Worm (Caenorhabditis elegans) whole organism, L4 larva: Measurements from ENCODE around the gene gpc-1.

ENCODE experiments used
- D1046.2 ChIP-seq: fragments of 200-800 bp; sonication (Bioruptor generic); IDR thresholded peaks from 2 replicates; pipeline ENCODE4 v1.3.6; 2022; ENCODE audit warnings: missing genetic modification characterization, missing compliant biosample characterization
- F26F4.8 ChIP-seq: fragments of 200-800 bp; sonication (Bioruptor generic); conservative IDR thresholded peaks from 2 replicates; pipeline ENCODE4 v1.3.6; 2022; ENCODE audit warnings: missing genetic modification characterization, missing compliant biosample characterization
- F44E2.7 ChIP-seq: fragments of 200-800 bp; sonication (Bioruptor generic); IDR thresholded peaks from 2 replicates; pipeline ENCODE4 v2.1.2; 2022; ENCODE audit warnings: missing genetic modification characterization, missing compliant biosample characterization
- R02D3.7 ChIP-seq: fragments of 150-350 bp; sonication (generic microtip); optimal IDR thresholded peaks from 3 replicates; lab custom pipeline; 2014; ENCODE audit warnings: missing biosample characterization, missing genetic modification characterization
- T20F7.1 ChIP-seq: fragments of 200-800 bp; sonication (Bioruptor generic); optimal IDR thresholded peaks from 2 replicates; lab custom pipeline; 2018; ENCODE audit warnings: mild to moderate bottlenecking, missing genetic modification characterization, missing compliant biosample characterization
- Y105C5A.15 ChIP-seq: fragments of 200-800 bp; sonication (Bioruptor generic); IDR thresholded peaks from 2 replicates; pipeline ENCODE4 v1.3.6; 2022; ENCODE audit warnings: missing genetic modification characterization, missing compliant biosample characterization
- Y5F2A.4 ChIP-seq: fragments of 200-800 bp; sonication (Bioruptor generic); optimal IDR thresholded peaks from 2 replicates; lab custom pipeline; 2018; ENCODE audit warnings: mild to moderate bottlenecking, missing genetic modification characterization, missing compliant biosample characterization
- Y75B8A.6 ChIP-seq: fragments of 200-800 bp; sonication (Bioruptor generic); IDR thresholded peaks from 2 replicates; pipeline ENCODE4 v1.3.6; 2022; ENCODE audit warnings: missing genetic modification reagents, missing genetic modification characterization, missing compliant biosample characterization
- ZK337.2 ChIP-seq: fragments of 200-800 bp; sonication (Bioruptor generic); IDR thresholded peaks from 2 replicates; pipeline ENCODE4 v1.3.6; 2022; ENCODE audit warnings: missing genetic modification reagents, missing genetic modification characterization, missing compliant biosample characterization
- ZK546.5 ChIP-seq, 2 experiments: sonication (generic microtip); optimal IDR thresholded peaks; 2 replicates each; lab custom pipeline; 2017; ENCODE audit warnings: missing biosample characterization in 2 of 2, missing genetic modification characterization in 2 of 2
- aha-1 ChIP-seq: fragments of 150-350 bp; peaks from one replicate; lab custom pipeline; 2014; ENCODE audit warnings: missing biosample characterization, missing genetic modification characterization
- ceh-28 ChIP-seq: fragments of 150-350 bp; optimal IDR thresholded peaks from 2 replicates; lab custom pipeline; 2014; ENCODE audit warnings: missing biosample characterization, missing genetic modification reagents, missing genetic modification characterization
- ceh-62 ChIP-seq: sonication (generic microtip); optimal IDR thresholded peaks from 2 replicates; lab custom pipeline; 2017; ENCODE audit warnings: missing biosample characterization, missing genetic modification characterization
- ceh-82 ChIP-seq: sonication (generic microtip); optimal IDR thresholded peaks from 2 replicates; lab custom pipeline; 2017; ENCODE audit warnings: missing biosample characterization, missing genetic modification characterization
- ces-1 ChIP-seq: fragments of 150-350 bp; sonication (generic microtip); optimal IDR thresholded peaks from 4 replicates; lab custom pipeline; 2014; ENCODE audit warnings: missing biosample characterization, missing genetic modification reagents, missing genetic modification characterization
- ctbp-1 ChIP-seq: fragments of 200-800 bp; sonication (Bioruptor generic); IDR thresholded peaks from 2 replicates; pipeline ENCODE4 v1.3.6; 2022; ENCODE audit warnings: missing genetic modification reagents, missing genetic modification characterization, missing compliant biosample characterization
- daf-19 ChIP-seq: fragments of 200-800 bp; sonication (Bioruptor generic); conservative IDR thresholded peaks from 2 replicates; pipeline ENCODE4 v1.3.6; 2022; ENCODE audit warnings: missing genetic modification characterization, missing compliant biosample characterization
- dmd-9 ChIP-seq: fragments of 200-800 bp; sonication (Bioruptor generic); IDR thresholded peaks from 2 replicates; pipeline ENCODE4 v1.3.6; 2022; ENCODE audit warnings: missing genetic modification reagents, missing genetic modification characterization, missing compliant biosample characterization
- egl-43 ChIP-seq: fragments of 200-800 bp; sonication (Bioruptor generic); IDR thresholded peaks from 2 replicates; pipeline ENCODE4 v1.3.6; 2022; ENCODE audit warnings: missing genetic modification reagents, missing genetic modification characterization, missing compliant biosample characterization
- fos-1 ChIP-seq: fragments of 150-350 bp; optimal IDR thresholded peaks from 2 replicates; lab custom pipeline; 2014; ENCODE audit warnings: missing biosample characterization, missing genetic modification characterization
- gei-8 ChIP-seq: fragments of 200-800 bp; sonication (Bioruptor generic); optimal IDR thresholded peaks from 2 replicates; lab custom pipeline; 2018; ENCODE audit warnings: mild to moderate bottlenecking, missing genetic modification characterization, missing compliant biosample characterization
- hif-1 ChIP-seq, 2 experiments: sonication (generic microtip); optimal IDR thresholded peaks; 2 replicates each; lab custom pipeline; 2016 to 2017; ENCODE audit warnings: missing compliant biosample characterization in 2 of 2, missing genetic modification characterization in 2 of 2, missing genetic modification reagents in 2 of 2, missing genotype in 2 of 2, mild to moderate bottlenecking in 1 of 2
- hlh-11 ChIP-seq: fragments of 200-800 bp; sonication (Bioruptor generic); optimal IDR thresholded peaks from 2 replicates; lab custom pipeline; 2018; ENCODE audit warnings: mild to moderate bottlenecking, missing genetic modification characterization, missing compliant biosample characterization
- hlh-30 ChIP-seq: sonication (generic microtip); optimal IDR thresholded peaks from 2 replicates; lab custom pipeline; 2017; ENCODE audit warnings: antibody characterized with exemption, mild to moderate bottlenecking, missing genetic modification characterization, missing compliant biosample characterization; ENCODE audit not compliant: insufficient read depth
- lin-13 ChIP-seq: fragments of 150-350 bp; optimal IDR thresholded peaks from 2 replicates; lab custom pipeline; 2014; ENCODE audit warnings: missing biosample characterization, missing genetic modification reagents, missing genetic modification characterization
- lin-15B ChIP-seq: fragments of 150-350 bp; sonication (generic microtip); optimal IDR thresholded peaks from 3 replicates; lab custom pipeline; 2014; ENCODE audit warnings: missing biosample characterization, missing genetic modification characterization
- lsy-2 ChIP-seq, 2 experiments: fragments of 150-350 bp in 1 of 2; sonication (generic microtip) in 1 of 2; optimal IDR thresholded peaks; 2 replicates each; lab custom pipeline; 2014 to 2017; ENCODE audit warnings: missing biosample characterization in 2 of 2, missing genetic modification characterization in 2 of 2
- madf-5 ChIP-seq, 2 experiments: fragments of 200-800 bp; sonication (Bioruptor generic); IDR thresholded peaks; 2 replicates each; pipeline ENCODE4 v1.3.6; 2022; ENCODE audit warnings: missing compliant biosample characterization in 2 of 2, missing genetic modification characterization in 2 of 2
- mdt-29 ChIP-seq: fragments of 200-800 bp; sonication (Bioruptor generic); IDR thresholded peaks from 2 replicates; pipeline ENCODE4 v1.3.6; 2022; ENCODE audit warnings: missing genetic modification reagents, missing genetic modification characterization, missing compliant biosample characterization
- mxl-3 ChIP-seq: fragments of 200-800 bp; sonication (Bioruptor generic); optimal IDR thresholded peaks from 2 replicates; lab custom pipeline; 2018; ENCODE audit warnings: mild to moderate bottlenecking, missing genetic modification characterization, missing compliant biosample characterization
- nhr-10 ChIP-seq: fragments of 150-350 bp; optimal IDR thresholded peaks from 2 replicates; lab custom pipeline; 2014; ENCODE audit warnings: missing biosample characterization, missing genetic modification characterization
- nhr-25 ChIP-seq: sonication (generic microtip); optimal IDR thresholded peaks from 2 replicates; lab custom pipeline; 2017; ENCODE audit warnings: missing genetic modification characterization, mild to moderate bottlenecking, missing compliant biosample characterization, antibody characterized with exemption, moderate library complexity, borderline replicate concordance; ENCODE audit not compliant: insufficient read depth
- nhr-41 ChIP-seq: fragments of 200-800 bp; sonication (Bioruptor generic); IDR thresholded peaks from 2 replicates; pipeline ENCODE4 v1.3.6; 2022; ENCODE audit warnings: missing genetic modification reagents, missing genetic modification characterization, missing compliant biosample characterization
- nhr-77 ChIP-seq: fragments of 150-350 bp; optimal IDR thresholded peaks from 2 replicates; lab custom pipeline; 2014; ENCODE audit warnings: missing biosample characterization, missing genetic modification characterization
- pha-4 ChIP-seq, 2 experiments: fragments of 150-350 bp in 1 of 2; fragments of 200-800 bp in 1 of 2; sonication (Bioruptor generic) in 1 of 2; IDR thresholded peaks in 1 of 2; optimal IDR thresholded peaks in 1 of 2; 2 replicates each; pipeline versions ENCODE4 v1.3.6 to Lab custom; 2014 to 2022; ENCODE audit warnings: missing genetic modification characterization in 2 of 2, missing genetic modification reagents in 2 of 2, missing biosample characterization in 1 of 2, missing compliant biosample characterization in 1 of 2
- saeg-2 ChIP-seq: fragments of 200-800 bp; sonication (Bioruptor generic); IDR thresholded peaks from 2 replicates; pipeline ENCODE4 v1.3.6; 2022; ENCODE audit warnings: missing genetic modification reagents, missing genetic modification characterization, missing compliant biosample characterization
- set-16 ChIP-seq: fragments of 200-800 bp; sonication (Bioruptor generic); IDR thresholded peaks from 2 replicates; pipeline ENCODE4 v1.3.6; 2022; ENCODE audit warnings: missing genetic modification reagents, missing genetic modification characterization, missing compliant biosample characterization
- skn-1 ChIP-seq: fragments of 150-350 bp; optimal IDR thresholded peaks from 2 replicates; lab custom pipeline; 2014; ENCODE audit warnings: missing biosample characterization, missing genetic modification characterization
- snpc-1.2 ChIP-seq: fragments of 200-800 bp; sonication (Bioruptor generic); IDR thresholded peaks from 2 replicates; pipeline ENCODE4 v1.3.6; 2022; ENCODE audit warnings: missing genetic modification reagents, missing genetic modification characterization, missing compliant biosample characterization
- spr-3 ChIP-seq: fragments of 200-800 bp; sonication (Bioruptor generic); optimal IDR thresholded peaks from 2 replicates; lab custom pipeline; 2018; ENCODE audit warnings: mild to moderate bottlenecking, missing genetic modification characterization, missing compliant biosample characterization
- unc-39 ChIP-seq: sonication (generic microtip); optimal IDR thresholded peaks from 2 replicates; lab custom pipeline; 2017; ENCODE audit warnings: missing biosample characterization, missing genetic modification characterization
- zfp-2 ChIP-seq: sonication (generic microtip); optimal IDR thresholded peaks from 2 replicates; lab custom pipeline; 2016; ENCODE audit warnings: mild to moderate bottlenecking, missing genetic modification characterization, missing compliant biosample characterization
- zip-2 ChIP-seq: fragments of 150-350 bp; optimal IDR thresholded peaks from 2 replicates; lab custom pipeline; 2014; ENCODE audit warnings: missing biosample characterization, missing genetic modification characterization

gpc-1 gene

ce11 chrX:12889837-12890449, 5.2 kb upstream of the gpc-1 start (continued):
- TF ChIP-seq gei-8 (GFP tag; lab: Kevin White, UChicago) (peak; percentile 33), hif-1 (tag; optimal IDR thresholded peaks at IDR 0.05; lab: Kevin White, UChicago) (peak in 1 of 2 experiments; percentile 60), ceh-28 (tag; lab: Kevin White, UChicago) (no peak), nhr-25 (tag; lab: Kevin White, UChicago) (no peak), Y105C5A.15 (no peak), nhr-77 (tag; lab: Kevin White, UChicago) (peak; percentile 53), nhr-41 (GFP tag; lab: Robert Waterston, UW) (peak; percentile 39; the same call in 1 of the 2 replicates), lin-13 (GFP tag; lab: Kevin White, UChicago) (no peak), egl-43 (no peak; the same call in 1 of the 2 replicates), lin-15B (tag; lab: Kevin White, UChicago) (no peak), snpc-1.2 (peak; percentile 73), nhr-10 (tag; lab: Kevin White, UChicago) (no peak), ceh-62 (tag; lab: Kevin White, UChicago) (no peak), ces-1 (peak; percentile 26), ZK546.5 (tag; optimal IDR thresholded peaks at IDR 0.05; lab: Kevin White, UChicago) (no peak), unc-39 (tag; lab: Kevin White, UChicago) (no peak), dmd-9 (GFP tag; lab: Robert Waterston, UW) (peak; percentile 79), Y75B8A.6 (GFP tag; lab: Robert Waterston, UW) (no peak), set-16 (GFP tag; lab: Robert Waterston, UW) (0 out of 2 replicates have a peak, but pooled peaks have one; percentile 20), pha-4 (GFP tag; IDR thresholded peaks at IDR 0.05; lab: Robert Waterston, UW) (peak; percentile 84), pha-4 (tag; optimal IDR thresholded peaks at IDR 0.05; lab: Kevin White, UChicago) (no peak), Y5F2A.4 (GFP tag; lab: Kevin White, UChicago) (no peak), ZK337.2 (GFP tag; lab: Robert Waterston, UW) (peak; percentile 57; the same call in 1 of the 2 replicates), R02D3.7 (tag; lab: Kevin White, UChicago) (no peak), mxl-3 (peak; percentile 51), F26F4.8 (GFP tag; lab: Robert Waterston, UW) (peak; percentile 67), daf-19 (GFP tag; lab: Robert Waterston, UW) (peak; percentile 91), hlh-30 (tag; lab: Kevin White, UChicago) (peak; percentile 71), F44E2.7 (GFP tag; lab: Robert Waterston, UW) (peak; percentile 74; the same call in 1 of the 2 replicates), D1046.2 (GFP tag; lab: Robert Waterston, UW) (0 out of 2 replicates have a peak, but pooled peaks have one; percentile 73), ceh-82 (tag; lab: Kevin White, UChicago) (no peak), ctbp-1 (GFP tag; lab: Robert Waterston, UW) (peak; percentile 71), T20F7.1 (no peak), mdt-29 (GFP tag; lab: Robert Waterston, UW) (no peak), zip-2 (tag; lab: Kevin White, UChicago) (peak; percentile 61), skn-1 (tag; lab: Kevin White, UChicago) (no peak), saeg-2 (peak; percentile 86)

ce11 chrX:12881174-12881573, 3.6 kb downstream of the gpc-1 start:
- TF ChIP-seq F44E2.7 (GFP tag; lab: Robert Waterston, UW), result no peak
- TF ChIP-seq spr-3 (GFP tag; lab: Kevin White, UChicago), result no peak
- no peak for TF ChIP-seq zfp-2 (tag; lab: Kevin White, UChicago)
- no peak for TF ChIP-seq snpc-1.2
- TF ChIP-seq aha-1 (tag; lab: Kevin White, UChicago), result no peak
- no peak for TF ChIP-seq lsy-2 (tag; optimal IDR thresholded peaks at IDR 0.05; lab: Kevin White, UChicago)
- 0 out of 4 replicates have a peak, but pooled peaks of 1 of the 2 experiments have one; percentile 30 for TF ChIP-seq madf-5 (GFP tag; IDR thresholded peaks at IDR 0.05; lab: Robert Waterston, UW)
- no peak for TF ChIP-seq fos-1
- no peak for TF ChIP-seq hlh-11 (tag; lab: Kevin White, UChicago)
